Worm (Caenorhabditis elegans) whole organism, L4 larva: Measurements from ENCODE around the gene F18A12.2.

Experiments used
- F37D6.2 ChIP-seq: sonication (generic microtip); optimal IDR thresholded peaks from 2 replicates; lab custom pipeline; 2016; ENCODE audit warnings: mild to moderate bottlenecking, missing genetic modification characterization, missing compliant biosample characterization
- duxl-1 ChIP-seq: sonication (generic microtip); optimal IDR thresholded peaks from 2 replicates; lab custom pipeline; 2016; ENCODE audit warnings: mild to moderate bottlenecking, missing genetic modification characterization, moderate library complexity, missing compliant biosample characterization; ENCODE audit not compliant: poor library complexity
- egl-27 ChIP-seq: sonication (generic microtip); optimal IDR thresholded peaks from 3 replicates; lab custom pipeline; 2017; ENCODE audit warnings: missing biosample characterization, missing genetic modification reagents, missing genetic modification characterization
- mep-1 ChIP-seq: fragments of 150-350 bp; sonication (generic microtip); optimal IDR thresholded peaks from 3 replicates; lab custom pipeline; 2014; ENCODE audit warnings: missing biosample characterization, missing genetic modification characterization
- zip-2 ChIP-seq: fragments of 150-350 bp; optimal IDR thresholded peaks from 2 replicates; lab custom pipeline; 2014; ENCODE audit warnings: missing biosample characterization, missing genetic modification characterization

- TF ChIP-seq F37D6.2 (tag; lab: Kevin White, UChicago), result no peak
- no peak for TF ChIP-seq duxl-1
- TF ChIP-seq mep-1, result no peak
- no peak for TF ChIP-seq egl-27
- no peak for TF ChIP-seq zip-2 (tag; lab: Kevin White, UChicago)
These were observed 45.4 kb downstream of the F18A12.2 start, which contains the start of gene C16C8.7 for ce11 chrII:3460048-3460447.
